Worm (Caenorhabditis elegans) whole organism, mixed stage, embryonic: Measurements from ENCODE around the gene C52B11.5.
A peak's percentile ranks its signal among the peaks of the same experiment; 100 is the strongest.

ENCODE experiments used
- M03D4.4 ChIP-seq: sonication (generic microtip); optimal IDR thresholded peaks from 2 replicates; lab custom pipeline; 2017; ENCODE audit warnings: mild to moderate bottlenecking, missing genetic modification characterization, missing compliant biosample characterization
- bed-3 ChIP-seq: fragments of 200-800 bp; sonication (Bioruptor generic); optimal IDR thresholded peaks from 3 replicates; lab custom pipeline; 2018; ENCODE audit warnings: mild to moderate bottlenecking, missing genetic modification characterization, moderate library complexity, missing compliant biosample characterization
- blmp-1 ChIP-seq: fragments of 150-350 bp; optimal IDR thresholded peaks from 2 replicates; lab custom pipeline; 2014; ENCODE audit warnings: missing biosample characterization, missing genetic modification characterization
- ceh-39 ChIP-seq: fragments of 150-350 bp; optimal IDR thresholded peaks from 2 replicates; lab custom pipeline; 2014; ENCODE audit warnings: missing biosample characterization, missing genetic modification characterization
- ceh-43 ChIP-seq: fragments of 200-800 bp; sonication (Bioruptor generic); optimal IDR thresholded peaks from 2 replicates; lab custom pipeline; 2018; ENCODE audit warnings: mild to moderate bottlenecking, missing genetic modification characterization, moderate library complexity, missing compliant biosample characterization
- ceh-83 ChIP-seq: fragments of 200-800 bp; sonication (Bioruptor generic); optimal IDR thresholded peaks from 2 replicates; lab custom pipeline; 2018; ENCODE audit warnings: mild to moderate bottlenecking, missing genetic modification characterization, missing compliant biosample characterization
- ces-1 ChIP-seq: fragments of 150-350 bp; optimal IDR thresholded peaks from 2 replicates; lab custom pipeline; 2014; ENCODE audit warnings: missing biosample characterization, missing genetic modification reagents, missing genetic modification characterization
- cnd-1 ChIP-seq: fragments of 200-800 bp; sonication (Bioruptor generic); optimal IDR thresholded peaks from 2 replicates; lab custom pipeline; 2018; ENCODE audit warnings: mild to moderate bottlenecking, missing genetic modification characterization, missing compliant biosample characterization
- drap-1 ChIP-seq: fragments of 200-800 bp; sonication (Bioruptor generic); optimal IDR thresholded peaks from 3 replicates; lab custom pipeline; 2018; ENCODE audit warnings: mild to moderate bottlenecking, missing genetic modification characterization, missing compliant biosample characterization
- elt-1 ChIP-seq: sonication (generic microtip); optimal IDR thresholded peaks from 2 replicates; lab custom pipeline; 2017; ENCODE audit warnings: missing genetic modification characterization, mild to moderate bottlenecking, missing compliant biosample characterization, antibody characterized with exemption, moderate library complexity, borderline replicate concordance; ENCODE audit not compliant: insufficient read depth
- elt-3 ChIP-seq: fragments of 150-350 bp; optimal IDR thresholded peaks from 2 replicates; lab custom pipeline; 2014; ENCODE audit warnings: missing biosample characterization, missing genetic modification characterization
- flh-1 ChIP-seq: fragments of 200-800 bp; sonication (Bioruptor generic); optimal IDR thresholded peaks from 2 replicates; lab custom pipeline; 2018; ENCODE audit warnings: mild to moderate bottlenecking, missing genetic modification characterization, moderate library complexity, missing compliant biosample characterization
- ham-2 ChIP-seq: fragments of 200-800 bp; sonication (Bioruptor generic); optimal IDR thresholded peaks from 2 replicates; lab custom pipeline; 2018; ENCODE audit warnings: mild to moderate bottlenecking, missing genetic modification characterization, missing compliant biosample characterization
- hlh-1 ChIP-seq: fragments of 150-350 bp; optimal IDR thresholded peaks from 2 replicates; lab custom pipeline; 2014; ENCODE audit warnings: missing biosample characterization, missing genetic modification reagents, missing genetic modification characterization
- lin-32 ChIP-seq: fragments of 200-800 bp; sonication (Bioruptor generic); optimal IDR thresholded peaks from 2 replicates; lab custom pipeline; 2018; ENCODE audit warnings: mild to moderate bottlenecking, missing genetic modification characterization, missing compliant biosample characterization
- mab-5 ChIP-seq: fragments of 150-350 bp; optimal IDR thresholded peaks from 2 replicates; lab custom pipeline; 2014; ENCODE audit warnings: missing biosample characterization, missing genetic modification characterization
- mep-1 ChIP-seq: fragments of 150-350 bp; optimal IDR thresholded peaks from 2 replicates; lab custom pipeline; 2017; ENCODE audit warnings: missing biosample characterization, missing genetic modification reagents, missing genetic modification characterization, inconsistent platforms
- mls-2 ChIP-seq: sonication (generic microtip); optimal IDR thresholded peaks from 2 replicates; lab custom pipeline; 2016; ENCODE audit warnings: mild to moderate bottlenecking, missing genetic modification characterization, moderate library complexity, missing compliant biosample characterization
- nhr-12 ChIP-seq: fragments of 150-350 bp; optimal IDR thresholded peaks from 2 replicates; lab custom pipeline; 2014; ENCODE audit warnings: missing biosample characterization, missing genetic modification characterization
- nhr-2 ChIP-seq: fragments of 150-350 bp; optimal IDR thresholded peaks from 2 replicates; lab custom pipeline; 2014; ENCODE audit warnings: missing biosample characterization, missing genetic modification characterization
- nhr-237 ChIP-seq: fragments of 150-350 bp; optimal IDR thresholded peaks from 2 replicates; lab custom pipeline; 2014; ENCODE audit warnings: missing biosample characterization, missing genetic modification characterization
- nhr-28 ChIP-seq: fragments of 150-350 bp; optimal IDR thresholded peaks from 2 replicates; lab custom pipeline; 2014; ENCODE audit warnings: missing biosample characterization, missing genetic modification characterization
- pha-4 ChIP-seq: fragments of 150-350 bp; optimal IDR thresholded peaks from 2 replicates; lab custom pipeline; 2018; ENCODE audit warnings: missing biosample characterization, missing genetic modification reagents, missing genetic modification characterization
- sem-2 ChIP-seq: fragments of 200-800 bp; sonication (Bioruptor generic); optimal IDR thresholded peaks from 2 replicates; lab custom pipeline; 2018; ENCODE audit warnings: mild to moderate bottlenecking, missing genetic modification characterization, missing compliant biosample characterization
- sptf-1 ChIP-seq: sonication (generic microtip); optimal IDR thresholded peaks from 2 replicates; lab custom pipeline; 2017; ENCODE audit warnings: mild to moderate bottlenecking, missing genetic modification characterization, moderate library complexity, missing compliant biosample characterization
- tbx-8 ChIP-seq: fragments of 200-800 bp; sonication (Bioruptor generic); optimal IDR thresholded peaks from 2 replicates; lab custom pipeline; 2018; ENCODE audit warnings: mild to moderate bottlenecking, missing genetic modification characterization, moderate library complexity, missing compliant biosample characterization
- unc-39 ChIP-seq: fragments of 150-350 bp; optimal IDR thresholded peaks from 2 replicates; lab custom pipeline; 2014; ENCODE audit warnings: missing biosample characterization, missing genetic modification characterization
- unc-62 ChIP-seq: fragments of 150-350 bp; optimal IDR thresholded peaks from 2 replicates; lab custom pipeline; 2014; ENCODE audit warnings: missing biosample characterization, missing genetic modification reagents, missing genetic modification characterization
- zip-8 ChIP-seq: fragments of 150-350 bp; optimal IDR thresholded peaks from 2 replicates; lab custom pipeline; 2014; ENCODE audit warnings: missing biosample characterization, missing genetic modification characterization

Gene C52B11.5

ce11 chrX:1272539-1272938, at the start of gene C52B11.5:
Gene C52B11.5 (plus strand): TSS chrX:1272788.
- TF ChIP-seq pha-4 (tag; lab: Kevin White, UChicago), result no peak
- no peak for TF ChIP-seq zip-8 (tag; lab: Kevin White, UChicago)
- no peak for TF ChIP-seq nhr-28 (tag; lab: Kevin White, UChicago)
- TF ChIP-seq mep-1 (tag; lab: Kevin White, UChicago), result no peak
- no peak for TF ChIP-seq ceh-83 (GFP tag; lab: Kevin White, UChicago)
- TF ChIP-seq mab-5 (tag; lab: Kevin White, UChicago), result no peak

- TF ChIP-seq ham-2 (GFP tag; lab: Kevin White, UChicago) (no peak), elt-1 (peak; percentile 44), nhr-2 (tag; lab: Kevin White, UChicago) (peak; percentile 61), nhr-12 (no peak), sem-2 (GFP tag; lab: Kevin White, UChicago) (no peak), unc-62 (GFP tag; lab: Kevin White, UChicago) (peak; percentile 19), nhr-28 (tag; lab: Kevin White, UChicago) (no peak), sptf-1 (no peak), flh-1 (GFP tag; lab: Kevin White, UChicago) (no peak), bed-3 (GFP tag; lab: Kevin White, UChicago) (no peak), blmp-1 (tag; lab: Kevin White, UChicago) (no peak)
Measured at ce11 chrX:1223089-1223488, 49.5 kb upstream of the C52B11.5 start.

- TF ChIP-seq nhr-2 (tag; lab: Kevin White, UChicago) (peak; percentile 35), unc-39 (no peak), cnd-1 (tag; lab: Kevin White, UChicago) (peak; percentile 31), elt-3 (no peak), lin-32 (GFP tag; lab: Kevin White, UChicago) (peak; percentile 33), mls-2 (tag; lab: Kevin White, UChicago) (peak; percentile 24), bed-3 (GFP tag; lab: Kevin White, UChicago) (no peak), pha-4 (tag; lab: Kevin White, UChicago) (no peak), unc-62 (GFP tag; lab: Kevin White, UChicago) (peak; percentile 85), drap-1 (GFP tag; lab: Kevin White, UChicago) (no peak), mep-1 (tag; lab: Kevin White, UChicago) (peak; percentile 11), ces-1 (GFP tag; lab: Kevin White, UChicago) (no peak), hlh-1 (no peak), sptf-1 (peak; percentile 11), nhr-237 (peak; percentile 9), M03D4.4 (tag; lab: Kevin White, UChicago) (no peak), ham-2 (GFP tag; lab: Kevin White, UChicago) (peak; percentile 23), tbx-8 (GFP tag; lab: Kevin White, UChicago) (no peak), mab-5 (tag; lab: Kevin White, UChicago) (no peak)
Measured at ce11 chrX:1223841-1224240, 48.7 kb upstream of the C52B11.5 start.

- TF ChIP-seq bed-3 (GFP tag; lab: Kevin White, UChicago), result no peak
- TF ChIP-seq mep-1 (tag; lab: Kevin White, UChicago), result no peak
- TF ChIP-seq lin-32 (GFP tag; lab: Kevin White, UChicago), result no peak
- TF ChIP-seq mab-5 (tag; lab: Kevin White, UChicago), result no peak
- TF ChIP-seq elt-1, result no peak
- no peak for TF ChIP-seq ham-2 (GFP tag; lab: Kevin White, UChicago)
- TF ChIP-seq unc-62 (GFP tag; lab: Kevin White, UChicago), result no peak
- no peak for TF ChIP-seq ceh-39 (tag; lab: Kevin White, UChicago)
Measured at ce11 chrX:1230658-1231057, 41.9 kb upstream of the C52B11.5 start, which contains the start of gene C46H3.2. Gene C46H3.2 (minus strand): TSS chrX:1230758.

- TF ChIP-seq elt-3 (peak; percentile 54), blmp-1 (tag; lab: Kevin White, UChicago) (no peak), lin-32 (GFP tag; lab: Kevin White, UChicago) (no peak)
Measured at ce11 chrX:1232074-1232473, 40.5 kb upstream of the C52B11.5 start.

- no peak for TF ChIP-seq ceh-43 (GFP tag; lab: Kevin White, UChicago)
- no peak for TF ChIP-seq cnd-1 (tag; lab: Kevin White, UChicago)
- TF ChIP-seq drap-1 (GFP tag; lab: Kevin White, UChicago), result no peak
- TF ChIP-seq unc-62 (GFP tag; lab: Kevin White, UChicago), result no peak
- no peak for TF ChIP-seq ceh-39 (tag; lab: Kevin White, UChicago)
- TF ChIP-seq zip-8 (tag; lab: Kevin White, UChicago), result no peak
- no peak for TF ChIP-seq ces-1 (GFP tag; lab: Kevin White, UChicago)
- TF ChIP-seq pha-4 (tag; lab: Kevin White, UChicago), result no peak
- no peak for TF ChIP-seq ceh-83 (GFP tag; lab: Kevin White, UChicago)
Measured at ce11 chrX:1238803-1239202, 33.8 kb upstream of the C52B11.5 start, which contains the start of gene C25G6.3. Gene C25G6.3 (minus strand): TSS chrX:1238903.
